Fruit fly (Drosophila melanogaster): ENCODE measurements around the gene CG33688.

The CG33688 gene

DNA sequence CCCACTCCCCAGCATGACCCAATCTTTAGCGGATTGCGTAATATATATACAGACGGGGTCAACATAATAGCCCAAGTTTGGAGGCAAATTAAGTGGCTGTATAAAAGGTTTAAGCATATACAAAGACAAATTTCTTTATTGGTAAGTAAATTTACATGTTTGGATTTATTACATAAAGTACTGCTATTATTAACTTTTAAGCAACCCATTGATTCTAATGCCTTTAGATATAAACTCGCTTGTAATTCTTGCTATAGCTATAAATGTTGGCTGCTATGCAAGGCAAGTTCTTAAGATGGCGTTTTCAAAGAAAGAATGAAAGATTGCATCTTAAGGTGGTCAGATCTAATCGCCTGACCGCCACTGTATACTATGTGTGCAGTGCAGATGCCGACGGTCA, 3.5 kb downstream of the CG33688 start (continued):
- TF ChIP-seq lola (GFP tag; optimal IDR thresholded peaks at IDR 0.05): no peak
- TF ChIP-seq pan (optimal IDR thresholded peaks at IDR 0.05): no peak
- TF ChIP-seq pan (GFP tag; optimal IDR thresholded peaks at IDR 0.05 in 1 of 2, IDR thresholded peaks at IDR 0.05 in 1 of 2): no peak
- no peak for TF ChIP-seq ash1 (GFP tag; optimal IDR thresholded peaks at IDR 0.05)
- peak; percentile 53; the same call in 2 of the 3 replicates for TF ChIP-seq dysf (GFP tag; IDR thresholded peaks at IDR 0.05)
- no peak for TF ChIP-seq HLH54F (GFP tag; optimal IDR thresholded peaks at IDR 0.05)
- no peak for TF ChIP-seq Vsx1 (GFP tag; optimal IDR thresholded peaks at IDR 0.05)
- peak; percentile 55 for TF ChIP-seq CG7556 (GFP tag; optimal IDR thresholded peaks at IDR 0.05)
- no peak for TF ChIP-seq CG14050 (GFP tag; IDR thresholded peaks at IDR 0.05)
- no peak for TF ChIP-seq sens-2 (GFP tag; IDR thresholded peaks at IDR 0.05)
- no peak for TF ChIP-seq nom (GFP tag; optimal IDR thresholded peaks at IDR 0.05)
- no peak for TF ChIP-seq ssp (GFP tag; IDR thresholded peaks at IDR 0.05)
- 0 out of 2 replicates have a peak, but pooled peaks have one; percentile 14 for TF ChIP-seq MBD-R2 (GFP tag; IDR thresholded peaks at IDR 0.05)
- TF ChIP-seq tio (GFP tag; optimal IDR thresholded peaks at IDR 0.05): peak; percentile 40
- peak; percentile 28 for TF ChIP-seq CG17359 (tag; optimal IDR thresholded peaks at IDR 0.05)
- no peak for TF ChIP-seq ro (GFP tag; IDR thresholded peaks at IDR 0.05)
- no peak for TF ChIP-seq Nf-YA (GFP tag; IDR thresholded peaks at IDR 0.05)
- TF ChIP-seq CG31365 (tag; optimal IDR thresholded peaks at IDR 0.05): no peak
- TF ChIP-seq CG30431 (GFP tag; optimal IDR thresholded peaks at IDR 0.05): no peak
- TF ChIP-seq hkb (optimal IDR thresholded peaks at IDR 0.05): no peak
- no peak for TF ChIP-seq hkb (GFP tag; IDR thresholded peaks at IDR 0.05)
- no peak for TF ChIP-seq Hey (tag; optimal IDR thresholded peaks at IDR 0.05)
- TF ChIP-seq cad (GFP tag; optimal IDR thresholded peaks at IDR 0.05): no peak
- TF ChIP-seq Dip3 (GFP tag; optimal IDR thresholded peaks at IDR 0.05): no peak
- TF ChIP-seq CG3838 (GFP tag; optimal IDR thresholded peaks at IDR 0.05): no peak
- TF ChIP-seq gfzf (GFP tag; optimal IDR thresholded peaks at IDR 0.05): no peak
- TF ChIP-seq sob (GFP tag; IDR thresholded peaks at IDR 0.05): no peak
- TF ChIP-seq nau (GFP tag; optimal IDR thresholded peaks at IDR 0.05): peak; percentile 11
- peak; percentile 17 for TF ChIP-seq CG15514 (GFP tag; optimal IDR thresholded peaks at IDR 0.05)
- TF ChIP-seq CG10366 (GFP tag; IDR thresholded peaks at IDR 0.05): no peak
- peak; percentile 39 for TF ChIP-seq mam (GFP tag; optimal IDR thresholded peaks at IDR 0.05)
- TF ChIP-seq Drgx (GFP tag; IDR thresholded peaks at IDR 0.05): no peak
- no peak for TF ChIP-seq sna (GFP tag; IDR thresholded peaks at IDR 0.05; ENCODE audit: partially characterized antibody)
- TF ChIP-seq Usf (GFP tag; optimal IDR thresholded peaks at IDR 0.05): no peak
- no peak for TF ChIP-seq Dip2 (GFP tag; IDR thresholded peaks at IDR 0.05)
- no peak for TF ChIP-seq CG16779 (GFP tag; IDR thresholded peaks at IDR 0.05)
- TF ChIP-seq dati (GFP tag; IDR thresholded peaks at IDR 0.05): no peak
- TF ChIP-seq ara (GFP tag; IDR thresholded peaks at IDR 0.05): no peak
- TF ChIP-seq Sry-δ (GFP tag; optimal IDR thresholded peaks at IDR 0.05): no peak
- no peak for TF ChIP-seq CG15696 (tag; optimal IDR thresholded peaks at IDR 0.05)
- TF ChIP-seq Atf6 (GFP tag; IDR thresholded peaks at IDR 0.05): no peak; the same call in 1 of the 2 replicates
- no peak for TF ChIP-seq C15 (GFP tag; IDR thresholded peaks at IDR 0.05)
- TF ChIP-seq CG13123 (GFP tag; optimal IDR thresholded peaks at IDR 0.05): no peak
- TF ChIP-seq Asciz (GFP tag; optimal IDR thresholded peaks at IDR 0.05): peak; percentile 10
- TF ChIP-seq CG6854 (GFP tag; optimal IDR thresholded peaks at IDR 0.05): peak; percentile 34
- no peak for TF ChIP-seq CG34422 (GFP tag; IDR thresholded peaks at IDR 0.05)
- TF ChIP-seq Lhr (GFP tag; optimal IDR thresholded peaks at IDR 0.05): no peak
- peak; percentile 32 for TF ChIP-seq CG10209 (GFP tag; optimal IDR thresholded peaks at IDR 0.05)
- TF ChIP-seq pita (GFP tag; optimal IDR thresholded peaks at IDR 0.05): no peak
- no peak for TF ChIP-seq CG1529 (GFP tag; optimal IDR thresholded peaks at IDR 0.05)
- TF ChIP-seq fd3F (GFP tag; optimal IDR thresholded peaks at IDR 0.05): peak; percentile 40
- no peak for TF ChIP-seq CG8089 (GFP tag; optimal IDR thresholded peaks at IDR 0.05)
- TF ChIP-seq crc (GFP tag; optimal IDR thresholded peaks at IDR 0.05): no peak

Measured in whole organism, embryonic.